Fruit fly (Drosophila melanogaster) Kc167 (cell line): ENCODE results near the gene CG33710.

Experiments used
- Myc ChIP-seq: fragments of >200 bp; optimal IDR thresholded peaks from 2 replicates; lab custom pipeline; 2017; ENCODE audit warnings: missing external identifiers
- Sin3A ChIP-seq: fragments of >200 bp; optimal IDR thresholded peaks from 2 replicates; lab custom pipeline; 2018; ENCODE audit warnings: missing external identifiers
- h ChIP-seq: fragments of >200 bp; optimal IDR thresholded peaks from 3 replicates; lab custom pipeline; 2018; ENCODE audit warnings: missing external identifiers
- insv ChIP-seq: fragments of >200 bp; optimal IDR thresholded peaks from 3 replicates; lab custom pipeline; 2018; ENCODE audit warnings: missing external identifiers
- psq ChIP-seq: fragments of >200 bp; optimal IDR thresholded peaks from 2 replicates; lab custom pipeline; 2017; ENCODE audit warnings: missing external identifiers
- ttk ChIP-seq: sonication (Bioruptor generic); optimal IDR thresholded peaks from 2 replicates; lab custom pipeline; 2017; ENCODE audit warnings: missing external identifiers

Gene CG33710

DNA sequence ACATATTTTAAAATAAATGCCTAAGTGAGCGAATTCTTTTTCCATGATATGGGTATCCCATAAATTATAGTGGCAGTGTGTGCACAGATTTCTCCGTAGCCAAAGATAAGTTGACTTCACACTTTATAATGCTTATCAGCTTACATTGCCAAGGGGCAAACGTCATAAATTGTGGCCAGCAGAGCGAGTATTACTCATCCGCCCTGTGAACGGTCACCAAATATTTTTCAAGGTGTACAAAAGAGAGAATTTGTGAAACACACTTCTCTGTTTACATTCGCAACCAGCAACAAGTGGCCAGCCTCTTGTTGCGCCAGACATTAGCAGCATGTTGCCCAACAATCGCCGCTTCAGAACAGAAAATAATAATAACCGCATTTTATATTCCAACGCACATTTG, 19.7 kb downstream of the CG33710 start:
- TF ChIP-seq Sin3A (lab: Kevin White, UChicago): no peak
- TF ChIP-seq ttk (lab: Kevin White, UChicago): no peak
- TF ChIP-seq Myc (lab: Kevin White, UChicago): no peak
- no peak for TF ChIP-seq psq (lab: Kevin White, UChicago)
- TF ChIP-seq h (lab: Kevin White, UChicago): no peak
- TF ChIP-seq insv: no peak

DNA sequence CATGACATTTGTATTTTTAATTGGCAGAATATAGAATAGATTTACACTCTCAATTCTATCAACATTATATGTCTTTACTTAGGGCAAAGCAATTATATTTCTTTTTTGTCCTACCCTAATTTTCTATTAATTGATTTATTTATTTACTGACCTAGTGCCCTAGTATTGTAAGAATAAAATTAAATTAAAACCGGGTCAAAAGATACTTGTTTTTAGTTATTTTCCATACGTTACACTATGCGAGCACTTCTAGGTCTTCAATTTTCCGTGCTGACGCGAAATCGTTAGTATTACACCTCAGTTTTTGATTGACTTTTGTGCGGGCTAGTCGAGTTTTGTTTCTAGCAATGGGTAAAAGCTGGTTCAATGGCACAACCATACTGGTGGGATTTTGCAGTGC, 21.2 kb downstream of the CG33710 start, which contains the start of gene CG46462:
Gene CG46462 (plus strand): TSS at position 301 of the 400 bp plus-strand sequence.
- TF ChIP-seq Sin3A (lab: Kevin White, UChicago) (no peak), h (lab: Kevin White, UChicago) (no peak), insv (no peak)

- no peak for TF ChIP-seq Myc (lab: Kevin White, UChicago)
- no peak for TF ChIP-seq insv
- no peak for TF ChIP-seq psq (lab: Kevin White, UChicago)
- no peak for TF ChIP-seq ttk (lab: Kevin White, UChicago)
- no peak for TF ChIP-seq Sin3A (lab: Kevin White, UChicago)
- TF ChIP-seq h (lab: Kevin White, UChicago): no peak
Observed at dm6 chr3L:19929719-19930334, 22.8 kb downstream of the CG33710 start.

dm6 chr3L:19929051-19929718, 23.4 kb downstream of the CG33710 start:
- TF ChIP-seq Myc (lab: Kevin White, UChicago) (no peak), h (lab: Kevin White, UChicago) (no peak), Sin3A (lab: Kevin White, UChicago) (no peak), insv (no peak), psq (lab: Kevin White, UChicago) (no peak), ttk (lab: Kevin White, UChicago) (no peak)

dm6 chr3L:19928435-19929011, 24.1 kb downstream of the CG33710 start, which contains the start of the genes CG8004 and RhoGDI:
Gene CG8004, minus strand, starts transcription at chr3L:19928508.
Gene RhoGDI, plus strand, starts transcription at chr3L:19928743.
- TF ChIP-seq psq (lab: Kevin White, UChicago): no peak

DNA sequence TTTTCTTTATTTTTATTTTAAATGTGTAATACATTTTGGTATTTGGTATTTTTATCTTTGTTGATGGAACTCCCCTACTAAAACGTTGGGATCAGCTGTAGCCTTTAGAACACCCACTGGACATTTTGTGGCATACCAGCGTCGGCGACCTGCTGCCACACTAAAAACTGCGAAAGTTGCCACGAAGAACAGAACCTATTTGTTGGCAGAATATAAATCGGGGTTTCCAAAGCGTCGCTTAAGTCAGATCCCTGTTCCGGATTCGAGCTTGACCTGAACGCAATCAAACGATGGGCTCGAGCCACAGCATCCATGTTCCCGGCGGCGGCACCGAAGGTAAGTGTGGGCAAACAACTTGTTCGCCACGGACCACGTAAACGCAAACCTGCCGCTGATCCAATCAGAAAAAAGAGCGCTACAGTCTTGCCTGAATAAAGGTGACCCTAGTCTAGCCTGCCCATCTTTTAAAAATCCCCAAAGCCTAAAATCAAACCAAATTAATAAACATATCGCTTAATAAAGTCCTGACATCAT, 27.8 kb downstream of the CG33710 start, which contains the start of gene Grasp65:
Gene Grasp65 (plus strand): TSS at position 173 of the 534 bp plus-strand sequence.
- TF ChIP-seq psq (lab: Kevin White, UChicago) (no peak), ttk (lab: Kevin White, UChicago) (no peak), insv (no peak), Sin3A (lab: Kevin White, UChicago) (no peak), Myc (lab: Kevin White, UChicago) (no peak), h (lab: Kevin White, UChicago) (no peak)

dm6 chr3L:19922833-19923745, 29.5 kb downstream of the CG33710 start, which contains the start of gene Pfdn6:
Gene Pfdn6, plus strand, starts transcription at chr3L:19923671.
- TF ChIP-seq insv: no peak
- no peak for TF ChIP-seq psq (lab: Kevin White, UChicago)
- TF ChIP-seq Sin3A (lab: Kevin White, UChicago): no peak
- TF ChIP-seq ttk (lab: Kevin White, UChicago): no peak
- no peak for TF ChIP-seq Myc (lab: Kevin White, UChicago)
- no peak for TF ChIP-seq h (lab: Kevin White, UChicago)

DNA sequence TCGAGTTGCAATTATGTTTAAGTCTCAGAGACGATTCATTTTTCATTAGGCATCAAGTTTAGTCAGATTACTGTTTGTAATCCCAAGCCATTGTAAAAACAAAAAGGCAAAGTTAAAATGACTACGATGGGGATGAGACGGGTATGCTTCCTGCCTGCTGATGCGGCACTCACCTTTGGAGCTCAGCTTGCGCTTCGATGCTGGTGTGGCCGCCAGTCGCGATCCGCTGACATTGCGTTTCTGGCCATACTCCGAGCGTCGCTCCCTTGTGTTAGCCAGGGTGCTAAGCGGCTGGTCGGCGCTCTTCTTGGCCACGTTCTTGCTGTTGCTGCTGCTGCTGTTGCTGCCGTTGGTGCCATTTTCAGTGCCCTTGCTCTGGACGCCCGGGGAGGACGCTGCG, 32.6 kb downstream of the CG33710 start:
- TF ChIP-seq h (lab: Kevin White, UChicago) (no peak), insv (no peak), Sin3A (lab: Kevin White, UChicago) (no peak), ttk (lab: Kevin White, UChicago) (no peak), Myc (lab: Kevin White, UChicago) (no peak), psq (lab: Kevin White, UChicago) (no peak)

- TF ChIP-seq Sin3A (lab: Kevin White, UChicago) (no peak), psq (lab: Kevin White, UChicago) (no peak), insv (no peak), Myc (lab: Kevin White, UChicago) (no peak), ttk (lab: Kevin White, UChicago) (no peak), h (lab: Kevin White, UChicago) (no peak)
Observed at dm6 chr3L:19914833-19915232, 37.8 kb downstream of the CG33710 start, which contains the start of gene Rpn1. Gene Rpn1, plus strand, starts transcription at chr3L:19915051.

- TF ChIP-seq Myc (lab: Kevin White, UChicago) (no peak), h (lab: Kevin White, UChicago) (no peak), Sin3A (lab: Kevin White, UChicago) (no peak), insv (no peak), ttk (lab: Kevin White, UChicago) (no peak), psq (lab: Kevin White, UChicago) (no peak)
Observed at dm6 chr3L:19913328-19913936, 39.2 kb downstream of the CG33710 start, which contains the start of gene Mtr3. Gene Mtr3, minus strand, starts transcription at chr3L:19913715.
